Worm (Caenorhabditis elegans) whole organism, late embryonic: Measurements from ENCODE around the gene C09G9.5.

Experiments
- ama-1 ChIP-seq: fragments of 150-350 bp; optimal IDR thresholded peaks from 2 replicates; lab custom pipeline; 2014
- ceh-22 ChIP-seq: sonication (generic microtip); optimal IDR thresholded peaks from 2 replicates; lab custom pipeline; 2017; ENCODE audit warnings: missing biosample characterization, missing genetic modification characterization
- dve-1 ChIP-seq: sonication (generic microtip); optimal IDR thresholded peaks from 2 replicates; lab custom pipeline; 2017; ENCODE audit warnings: antibody characterized with exemption, mild to moderate bottlenecking, missing genetic modification characterization, missing compliant biosample characterization
- elt-2 ChIP-seq: sonication (generic microtip); optimal IDR thresholded peaks from 2 replicates; lab custom pipeline; 2016; ENCODE audit warnings: missing genetic modification reagents, missing genetic modification characterization, missing compliant biosample characterization
- fkh-10 ChIP-seq: fragments of 150-350 bp; optimal IDR thresholded peaks from 2 replicates; lab custom pipeline; 2014; ENCODE audit warnings: missing biosample characterization, missing genetic modification reagents, missing genetic modification characterization
- lim-6 ChIP-seq: sonication (generic microtip); optimal IDR thresholded peaks from 2 replicates; lab custom pipeline; 2016; ENCODE audit warnings: missing genetic modification characterization, missing compliant biosample characterization
- nhr-11 ChIP-seq: fragments of 150-350 bp; optimal IDR thresholded peaks from 2 replicates; lab custom pipeline; 2014; ENCODE audit warnings: missing biosample characterization, missing genetic modification characterization
- pha-2 ChIP-seq: sonication (generic microtip); optimal IDR thresholded peaks from 2 replicates; lab custom pipeline; 2017; ENCODE audit warnings: mild to moderate bottlenecking, missing genetic modification characterization, missing compliant biosample characterization
- pha-4 ChIP-seq: fragments of 150-350 bp; optimal IDR thresholded peaks from 2 replicates; lab custom pipeline; 2018; ENCODE audit warnings: missing biosample characterization, missing genetic modification reagents, missing genetic modification characterization
- sox-4 ChIP-seq: sonication (generic microtip); optimal IDR thresholded peaks from 2 replicates; lab custom pipeline; 2017; ENCODE audit warnings: mild to moderate bottlenecking, missing genetic modification characterization, inconsistent platforms, missing compliant biosample characterization
- zip-5 ChIP-seq: sonication (generic microtip); optimal IDR thresholded peaks from 2 replicates; lab custom pipeline; 2016; ENCODE audit warnings: missing genetic modification characterization, missing compliant biosample characterization

ce11 chrIV:8865343-8865742, 21.0 kb upstream of the C09G9.5 start, which contains the start of gene C09G9.1:
- TF ChIP-seq ama-1 (lab: Kevin White, UChicago): no peak
- TF ChIP-seq dve-1: no peak
- no peak for TF ChIP-seq lim-6
- TF ChIP-seq fkh-10: no peak
- no peak for TF ChIP-seq pha-4 (tag; lab: Kevin White, UChicago)
- no peak for TF ChIP-seq sox-4
- TF ChIP-seq pha-2 (tag; lab: Kevin White, UChicago): no peak
- TF ChIP-seq ceh-22 (tag; lab: Kevin White, UChicago): no peak
- TF ChIP-seq nhr-11 (tag; lab: Kevin White, UChicago): no peak
- no peak for TF ChIP-seq zip-5 (tag; lab: Kevin White, UChicago)
- no peak for TF ChIP-seq elt-2 (tag; lab: Kevin White, UChicago)
